Worm (Caenorhabditis elegans): ENCODE data around the gene dhs-23.

DNA sequence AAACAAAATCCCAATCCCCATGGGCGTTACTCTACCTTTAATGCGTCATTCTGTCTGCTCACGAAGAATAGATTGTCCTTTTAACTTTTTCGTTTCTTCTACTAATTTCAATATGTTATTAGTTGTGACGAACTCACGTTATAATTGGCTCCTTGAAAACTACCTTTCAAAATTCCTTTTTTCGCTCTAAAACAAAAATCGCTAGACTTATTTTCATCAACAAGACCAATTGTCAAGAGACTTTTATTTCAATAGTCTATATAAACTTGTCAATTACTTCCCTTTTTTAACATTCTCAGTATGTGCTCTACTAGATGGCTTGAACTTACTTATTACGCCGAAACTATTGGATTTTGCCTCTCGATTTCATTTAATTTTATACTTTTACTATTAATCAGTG is 3.7 kb downstream of the dhs-23 start, which contains the start of gene str-102:
- TF ChIP-seq nhr-90 (tag; optimal IDR thresholded peaks at IDR 0.05) (no peak), lin-26 (GFP tag; IDR thresholded peaks at IDR 0.05) (no peak), nhr-80 (tag; optimal IDR thresholded peaks at IDR 0.05) (no peak), B0336.3 (GFP tag; IDR thresholded peaks at IDR 0.05) (no peak), ama-1 (optimal IDR thresholded peaks at IDR 0.05) (no peak), ama-1 (GFP tag; optimal IDR thresholded peaks at IDR 0.05) (no peak), aptf-2 (GFP tag; conservative IDR thresholded peaks at IDR 0.05) (no peak), ztf-26 (tag; optimal IDR thresholded peaks at IDR 0.05) (no peak), F37B4.10 (GFP tag; IDR thresholded peaks at IDR 0.05) (no peak), K11D2.4 (GFP tag; IDR thresholded peaks at IDR 0.05) (no peak), F10E7.11 (tag; optimal IDR thresholded peaks at IDR 0.05) (no peak), akir-1 (GFP tag; optimal IDR thresholded peaks at IDR 0.05) (no peak), ztf-28 (GFP tag; IDR thresholded peaks at IDR 0.05) (no peak), unc-62 (GFP tag; optimal IDR thresholded peaks at IDR 0.05) (no peak)
